Worm (Caenorhabditis elegans): ENCODE data around the gene gpcp-2.

gpcp-2 gene

ce11 chrII:8020580-8021044, 52.6 kb downstream of the gpcp-2 start:
- TF ChIP-seq unc-39 (tag; optimal IDR thresholded peaks at IDR 0.05) (no peak), lsy-2 (tag; optimal IDR thresholded peaks at IDR 0.05) (no peak), M03D4.4 (tag; optimal IDR thresholded peaks at IDR 0.05) (no peak), snpc-4 (tag; optimal IDR thresholded peaks at IDR 0.05) (no peak), blmp-1 (tag; optimal IDR thresholded peaks at IDR 0.05) (no peak), ztf-11 (tag; optimal IDR thresholded peaks at IDR 0.05) (no peak), hlh-1 (tag; optimal IDR thresholded peaks at IDR 0.05) (no peak), elt-1 (tag; optimal IDR thresholded peaks at IDR 0.05; ENCODE audit: borderline replicate concordance, insufficient read depth) (no peak), zip-8 (tag; optimal IDR thresholded peaks at IDR 0.05) (no peak), nhr-76 (tag; optimal IDR thresholded peaks at IDR 0.05) (no peak), mab-5 (tag; optimal IDR thresholded peaks at IDR 0.05) (no peak)
